Worm (Caenorhabditis elegans): ENCODE results near the gene mlc-5.

The mlc-5 gene

DNA sequence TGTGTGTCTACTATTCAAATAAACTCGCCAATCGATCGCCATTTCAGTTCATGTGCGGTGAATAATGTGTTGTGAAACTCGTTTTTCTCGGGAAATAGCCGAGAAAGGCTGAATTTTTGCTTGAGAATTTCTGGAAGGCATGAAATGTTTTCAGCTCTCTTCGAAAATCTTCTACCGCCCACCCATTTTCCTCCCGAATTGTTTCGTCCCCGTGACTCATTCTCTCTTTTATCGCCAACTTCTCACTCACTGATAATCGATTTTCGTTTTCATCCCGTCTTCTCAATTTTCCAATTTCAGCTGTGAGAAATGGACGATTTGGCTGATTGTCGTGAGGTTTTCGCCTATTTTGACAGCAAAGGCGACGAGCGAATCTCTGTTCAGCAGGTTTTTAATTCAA lies at the start of gene mlc-5:
Gene mlc-5 (plus strand): TSS at position 301 of the 400 bp plus-strand sequence.
- TF ChIP-seq mls-2 (tag; optimal IDR thresholded peaks at IDR 0.05) (no peak), cnd-1 (tag; optimal IDR thresholded peaks at IDR 0.05) (no peak), elt-1 (tag; optimal IDR thresholded peaks at IDR 0.05; ENCODE audit: borderline replicate concordance, insufficient read depth) (no peak), ceh-83 (GFP tag; optimal IDR thresholded peaks at IDR 0.05) (no peak), unc-62 (GFP tag; optimal IDR thresholded peaks at IDR 0.05) (no peak), ham-2 (GFP tag; optimal IDR thresholded peaks at IDR 0.05) (no peak), elt-3 (tag; optimal IDR thresholded peaks at IDR 0.05) (no peak), flh-1 (GFP tag; optimal IDR thresholded peaks at IDR 0.05) (no peak), zip-8 (tag; optimal IDR thresholded peaks at IDR 0.05) (no peak), snpc-4 (tag; optimal IDR thresholded peaks at IDR 0.05) (no peak), hlh-1 (tag; optimal IDR thresholded peaks at IDR 0.05) (no peak), mab-5 (tag; optimal IDR thresholded peaks at IDR 0.05) (no peak), nhr-28 (tag; optimal IDR thresholded peaks at IDR 0.05) (no peak), nhr-12 (tag; optimal IDR thresholded peaks at IDR 0.05) (no peak), nhr-237 (tag; optimal IDR thresholded peaks at IDR 0.05) (no peak), drap-1 (GFP tag; optimal IDR thresholded peaks at IDR 0.05) (no peak), lsy-2 (tag; optimal IDR thresholded peaks at IDR 0.05) (no peak), ces-1 (GFP tag; optimal IDR thresholded peaks at IDR 0.05) (no peak), unc-39 (tag; optimal IDR thresholded peaks at IDR 0.05) (no peak), tbx-8 (GFP tag; optimal IDR thresholded peaks at IDR 0.05) (no peak)

DNA sequence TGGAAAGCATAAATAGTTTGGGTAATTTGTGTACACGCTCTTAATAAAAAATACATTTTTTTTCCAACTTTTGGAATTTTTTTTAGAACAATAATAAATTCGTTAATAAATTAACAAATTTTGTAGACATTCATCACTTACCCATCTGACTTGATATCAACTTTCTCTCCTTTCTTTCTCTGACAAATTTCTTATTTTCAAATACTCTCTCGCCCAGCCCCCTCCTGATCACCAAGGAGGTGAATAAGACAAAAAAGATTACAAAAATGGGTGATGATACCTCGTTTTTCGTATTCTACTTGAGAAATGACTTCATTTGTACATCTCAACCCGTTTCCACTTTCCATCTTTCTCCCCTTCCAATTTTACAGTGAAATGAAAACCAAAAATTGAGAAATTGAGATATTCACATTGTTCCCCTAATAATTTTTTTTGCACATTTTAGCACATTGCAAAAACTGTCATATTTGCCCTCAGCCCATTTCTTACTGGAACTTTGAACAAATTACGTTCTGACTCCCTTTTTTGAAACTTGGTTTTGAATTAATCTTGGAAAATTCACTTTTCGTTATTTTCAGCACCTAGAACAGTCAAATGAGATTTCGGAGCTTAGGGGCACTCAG lies 47.4 kb upstream of the mlc-5 start, which contains the start of gene osm-7:
Gene osm-7 (plus strand): TSS at position 573 of the 623 bp plus-strand sequence.
- TF ChIP-seq mep-1 (tag; optimal IDR thresholded peaks at IDR 0.05) (no peak), snpc-4 (tag; optimal IDR thresholded peaks at IDR 0.05) (no peak), sptf-1 (tag; optimal IDR thresholded peaks at IDR 0.05) (no peak), mab-5 (tag; optimal IDR thresholded peaks at IDR 0.05) (no peak), nhr-12 (tag; optimal IDR thresholded peaks at IDR 0.05) (no peak), drap-1 (GFP tag; optimal IDR thresholded peaks at IDR 0.05) (no peak), nhr-76 (tag; optimal IDR thresholded peaks at IDR 0.05) (no peak), ceh-83 (GFP tag; optimal IDR thresholded peaks at IDR 0.05) (no peak), tbx-8 (GFP tag; optimal IDR thresholded peaks at IDR 0.05) (no peak)

DNA sequence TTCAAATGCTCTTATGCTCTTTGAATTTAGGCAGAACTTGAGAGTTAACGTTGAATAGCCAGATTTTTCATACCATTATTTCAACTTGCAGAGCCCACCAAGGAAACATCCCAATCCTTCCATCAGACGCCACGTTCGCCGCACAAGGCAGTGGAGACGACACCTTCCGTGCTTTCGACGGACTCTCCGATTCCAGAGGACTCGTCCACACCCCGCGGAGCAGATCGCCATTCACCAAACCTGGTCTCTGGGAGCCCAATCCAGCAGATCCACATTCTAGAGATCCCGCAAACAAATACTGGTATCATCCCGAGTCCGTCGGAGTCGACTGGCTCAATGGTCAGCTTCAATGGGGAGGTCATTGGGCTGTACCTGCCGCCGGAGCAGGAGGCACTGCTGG lies 43.0 kb upstream of the mlc-5 start:
- TF ChIP-seq snpc-4 (tag; optimal IDR thresholded peaks at IDR 0.05) (no peak), flh-1 (GFP tag; optimal IDR thresholded peaks at IDR 0.05) (no peak), lin-32 (GFP tag; optimal IDR thresholded peaks at IDR 0.05) (no peak), sptf-1 (tag; optimal IDR thresholded peaks at IDR 0.05) (no peak), pha-4 (tag; optimal IDR thresholded peaks at IDR 0.05) (no peak), elt-1 (tag; optimal IDR thresholded peaks at IDR 0.05; ENCODE audit: borderline replicate concordance, insufficient read depth) (no peak), ztf-11 (tag; optimal IDR thresholded peaks at IDR 0.05) (no peak), nhr-237 (tag; optimal IDR thresholded peaks at IDR 0.05) (no peak), unc-62 (GFP tag; optimal IDR thresholded peaks at IDR 0.05) (no peak), nhr-28 (tag; optimal IDR thresholded peaks at IDR 0.05) (no peak), mab-5 (tag; optimal IDR thresholded peaks at IDR 0.05) (no peak), ceh-43 (GFP tag; optimal IDR thresholded peaks at IDR 0.05) (no peak), ceh-39 (tag; optimal IDR thresholded peaks at IDR 0.05) (no peak), tbx-8 (GFP tag; optimal IDR thresholded peaks at IDR 0.05) (no peak)

DNA sequence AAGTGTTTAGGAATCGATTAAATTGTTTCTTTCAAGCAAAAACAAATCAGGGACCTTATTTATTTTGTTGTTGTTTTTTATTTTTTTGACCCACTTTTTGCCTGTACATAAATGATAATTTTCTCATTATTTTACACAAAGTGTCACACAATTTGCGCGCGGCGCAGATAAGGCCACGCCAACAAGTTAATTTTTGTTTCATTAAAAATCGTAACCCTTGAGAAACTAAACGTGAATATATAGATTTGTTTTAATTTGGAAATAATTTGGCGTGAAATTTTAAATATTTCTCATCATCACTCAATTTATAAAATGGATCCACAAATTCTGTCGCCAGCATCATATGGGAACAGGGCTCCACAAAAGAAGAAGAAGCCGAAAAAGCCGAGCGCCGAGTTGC lies 42.6 kb upstream of the mlc-5 start, which contains the start of gene T05D4.5:
Gene T05D4.5 (plus strand): TSS at position 301 of the 400 bp plus-strand sequence.
- TF ChIP-seq mls-2 (tag; optimal IDR thresholded peaks at IDR 0.05), result no peak
- TF ChIP-seq hlh-1 (tag; optimal IDR thresholded peaks at IDR 0.05), result no peak
- no peak for TF ChIP-seq mep-1 (tag; optimal IDR thresholded peaks at IDR 0.05)

DNA sequence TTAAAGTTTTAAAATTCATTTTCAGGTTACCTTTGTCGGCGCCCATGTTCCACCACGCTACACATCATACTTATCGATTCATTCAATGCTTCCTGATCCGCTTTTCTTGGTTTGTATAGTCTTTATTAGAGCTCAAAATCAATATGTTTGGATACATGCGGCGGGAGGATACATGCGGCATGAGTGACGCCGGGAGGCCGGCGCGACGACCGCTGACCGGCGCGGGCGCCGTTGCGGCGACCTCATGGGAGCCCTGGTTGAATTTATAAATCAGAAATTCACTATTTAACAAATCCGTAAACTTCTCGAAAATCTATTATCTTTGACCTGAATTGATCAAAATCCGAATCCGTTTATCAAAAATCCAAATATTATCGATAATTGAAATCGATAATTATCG lies 41.4 kb upstream of the mlc-5 start:
- TF ChIP-seq ceh-83 (GFP tag; optimal IDR thresholded peaks at IDR 0.05), result peak; percentile 15
- TF ChIP-seq mab-5 (tag; optimal IDR thresholded peaks at IDR 0.05), result no peak

DNA sequence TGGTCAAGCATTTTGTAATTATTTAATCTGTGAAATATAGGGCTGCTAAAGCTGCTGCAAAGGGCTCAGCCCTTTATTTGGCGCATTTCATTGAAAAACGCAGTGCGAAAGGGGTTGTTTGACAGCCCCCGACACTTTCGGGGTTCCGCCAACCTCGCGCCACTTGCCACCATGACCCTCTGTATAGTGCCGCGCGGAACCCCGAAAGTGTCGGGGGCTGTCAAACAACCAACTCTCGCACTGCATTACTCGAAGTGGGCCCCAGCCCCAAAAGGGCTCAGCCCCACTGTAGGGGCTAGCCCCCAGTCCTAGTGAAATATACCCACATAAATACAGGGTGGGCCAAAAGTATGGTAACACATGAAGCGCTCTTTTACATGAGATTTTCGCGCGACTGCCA lies 22.9 kb upstream of the mlc-5 start:
- no peak for TF ChIP-seq M03D4.4 (tag; optimal IDR thresholded peaks at IDR 0.05)
- TF ChIP-seq nhr-28 (tag; optimal IDR thresholded peaks at IDR 0.05), result no peak
- TF ChIP-seq lin-13 (tag; optimal IDR thresholded peaks at IDR 0.05), result no peak
- TF ChIP-seq ztf-11 (tag; optimal IDR thresholded peaks at IDR 0.05), result no peak
- no peak for TF ChIP-seq elt-1 (tag; optimal IDR thresholded peaks at IDR 0.05; ENCODE audit: borderline replicate concordance, insufficient read depth)
- TF ChIP-seq ceh-83 (GFP tag; optimal IDR thresholded peaks at IDR 0.05), result no peak
- TF ChIP-seq lin-32 (GFP tag; optimal IDR thresholded peaks at IDR 0.05), result no peak

Data from whole organism, mixed stage, embryonic.